Worm (Caenorhabditis elegans): ENCODE measurements around the gene srh-181.
"Not testable (repeated sequence)": the region's sequence is repeated elsewhere in the genome, so short reads cannot be mapped to it uniquely, and the experiment has no call there.

The srh-181 gene

DNA sequence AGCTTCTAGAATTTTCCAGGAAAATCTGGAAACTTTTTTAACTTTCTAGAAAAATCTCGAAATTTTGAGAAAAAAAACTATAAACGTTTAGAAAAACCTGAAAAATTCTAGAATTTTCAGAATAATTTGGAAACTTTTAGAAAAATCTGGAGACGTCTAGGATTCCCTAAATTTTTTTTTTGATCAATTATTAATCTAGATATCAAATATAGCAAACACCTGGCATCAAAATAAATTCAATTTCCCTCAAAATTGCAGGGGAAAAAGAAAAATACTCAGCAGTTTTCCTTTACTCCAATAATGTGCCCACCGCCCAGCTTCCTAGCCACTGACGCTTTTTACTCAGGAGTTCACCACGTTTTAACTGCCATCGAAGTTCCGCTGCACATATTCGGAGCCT is at the start of gene srh-181:
srh-181 (plus strand) TSS at position 301 of the 400 bp plus-strand sequence.
- TF ChIP-seq pes-1 (GFP tag; IDR thresholded peaks at IDR 0.05) (no peak), tbx-37 (GFP tag; conservative IDR thresholded peaks at IDR 0.05) (no peak), ama-1 (optimal IDR thresholded peaks at IDR 0.05) (no peak), tra-4 (tag; optimal IDR thresholded peaks at IDR 0.05) (no peak)

DNA sequence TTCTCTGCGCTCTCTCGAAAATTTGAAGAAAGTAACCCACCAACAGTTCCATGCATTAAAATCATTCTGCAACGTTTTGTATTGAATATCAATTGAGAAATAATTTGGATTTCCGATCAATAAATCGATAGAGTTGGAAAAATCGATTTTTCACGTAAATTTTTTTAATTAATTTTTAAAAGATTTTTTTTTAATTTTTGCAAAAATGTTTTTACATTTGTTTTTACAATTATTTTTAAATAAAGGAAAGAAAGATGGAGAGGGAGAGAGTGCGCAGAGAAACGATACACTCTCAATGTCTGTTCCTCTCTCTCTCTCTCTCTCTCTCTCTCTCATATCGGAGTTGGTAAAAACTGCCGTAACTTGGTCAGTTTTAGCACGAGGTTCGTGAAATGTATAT is 48.8 kb upstream of the srh-181 start, which contains the start of gene ZK262.19:
ZK262.19 (minus strand) TSS at position 101 of the 400 bp plus-strand sequence.
- TF ChIP-seq F13C5.2 (tag; optimal IDR thresholded peaks at IDR 0.05): no peak
- no peak for TF ChIP-seq pes-1 (GFP tag; IDR thresholded peaks at IDR 0.05)
- TF ChIP-seq ceh-36 (tag; optimal IDR thresholded peaks at IDR 0.05): no peak
- TF ChIP-seq hmg-4 (GFP tag; optimal IDR thresholded peaks at IDR 0.05): no peak
- TF ChIP-seq aly-1 (tag; optimal IDR thresholded peaks at IDR 0.05): no peak
- TF ChIP-seq sea-1 (GFP tag; conservative IDR thresholded peaks at IDR 0.05): no peak

DNA sequence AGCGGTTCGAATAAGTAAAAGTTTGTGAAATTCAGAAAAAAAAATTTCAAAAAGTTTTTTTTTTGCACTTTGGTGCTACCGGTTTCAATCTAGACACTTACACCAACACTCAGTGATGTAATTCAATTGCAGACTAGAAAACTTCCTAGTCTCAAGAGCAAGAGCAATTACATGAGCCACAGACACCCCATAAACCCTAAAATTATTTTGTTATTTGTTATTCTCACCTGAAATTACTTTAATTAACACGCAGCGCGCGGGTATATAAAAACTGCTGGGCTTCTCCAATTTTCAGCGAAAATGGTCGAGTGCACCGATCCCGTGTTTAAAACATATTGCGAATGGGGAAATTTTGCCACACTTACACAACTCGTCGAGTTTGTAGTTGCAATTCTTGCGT is 48.0 kb upstream of the srh-181 start, which contains the start of gene srw-83:
srw-83 (plus strand) TSS at position 301 of the 400 bp plus-strand sequence.
- no peak for TF ChIP-seq tbx-11 (GFP tag; IDR thresholded peaks at IDR 0.05)
- TF ChIP-seq tra-4 (tag; optimal IDR thresholded peaks at IDR 0.05): no peak
- no peak for TF ChIP-seq aly-1 (tag; optimal IDR thresholded peaks at IDR 0.05)
- no peak for TF ChIP-seq tbx-37 (GFP tag; conservative IDR thresholded peaks at IDR 0.05)
- no peak for TF ChIP-seq scrt-1 (GFP tag; IDR thresholded peaks at IDR 0.05)
- no peak for TF ChIP-seq hmg-4 (GFP tag; optimal IDR thresholded peaks at IDR 0.05)
- TF ChIP-seq ama-1 (optimal IDR thresholded peaks at IDR 0.05): no peak
- no peak for TF ChIP-seq hnd-1 (tag; optimal IDR thresholded peaks at IDR 0.05)
- TF ChIP-seq F13C5.2 (tag; optimal IDR thresholded peaks at IDR 0.05): no peak
- TF ChIP-seq pes-1 (GFP tag; IDR thresholded peaks at IDR 0.05): no peak
- no peak for TF ChIP-seq B0310.2 (tag; optimal IDR thresholded peaks at IDR 0.05)
- no peak for TF ChIP-seq ceh-36 (tag; optimal IDR thresholded peaks at IDR 0.05)
- no peak for TF ChIP-seq hmbx-1 (tag; optimal IDR thresholded peaks at IDR 0.05)

DNA sequence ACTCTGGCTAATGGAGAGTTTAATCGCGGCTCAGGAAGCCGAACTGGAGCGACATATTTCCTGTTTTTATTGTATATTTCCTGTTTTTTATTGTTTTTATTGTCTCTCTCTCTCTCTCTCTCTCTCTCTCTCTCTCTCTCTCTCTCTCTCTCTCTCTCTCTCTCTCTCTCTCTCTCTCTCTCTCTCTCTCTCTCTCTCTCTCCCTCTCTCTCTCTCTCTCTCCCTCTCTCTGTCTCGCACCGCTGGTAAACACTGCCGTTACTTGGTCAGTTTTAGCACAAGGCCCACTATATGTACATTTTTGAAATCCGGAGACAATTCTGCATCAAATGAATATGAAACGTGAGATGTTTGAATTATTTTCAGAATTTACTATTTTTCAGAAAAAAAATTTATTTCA is 43.5 kb upstream of the srh-181 start:
- TF ChIP-seq tbx-11 (GFP tag; IDR thresholded peaks at IDR 0.05) (no peak), ets-7 (tag; optimal IDR thresholded peaks at IDR 0.05) (no peak), sea-1 (GFP tag; conservative IDR thresholded peaks at IDR 0.05) (no peak), ama-1 (optimal IDR thresholded peaks at IDR 0.05) (no peak), ceh-36 (tag; optimal IDR thresholded peaks at IDR 0.05) (no peak)

DNA sequence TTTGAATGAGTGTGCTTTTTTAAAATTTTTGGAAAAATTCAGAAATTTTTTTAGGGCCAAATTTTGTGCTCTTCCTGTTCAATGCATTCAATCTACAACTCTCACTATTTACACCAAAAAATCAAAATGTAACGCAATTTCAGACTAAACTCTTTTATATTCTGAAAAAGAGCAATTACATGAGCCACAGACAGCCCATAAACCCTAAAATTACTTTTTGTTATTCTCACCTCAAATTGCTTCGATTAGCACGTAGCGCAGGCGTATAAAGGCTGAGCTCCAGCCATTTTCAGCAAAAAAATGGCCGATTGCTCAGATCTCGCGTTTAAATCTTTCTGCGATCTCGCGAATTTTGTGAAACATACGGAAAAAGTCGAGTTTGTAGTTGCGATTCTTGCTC is 42.9 kb upstream of the srh-181 start, which contains the start of gene srw-82:
srw-82 (plus strand) TSS at position 301 of the 400 bp plus-strand sequence.
- no peak for TF ChIP-seq pes-1 (GFP tag; IDR thresholded peaks at IDR 0.05)
- no peak for TF ChIP-seq tbx-37 (GFP tag; conservative IDR thresholded peaks at IDR 0.05)
- TF ChIP-seq tbx-11 (GFP tag; IDR thresholded peaks at IDR 0.05): no peak
- TF ChIP-seq tra-4 (tag; optimal IDR thresholded peaks at IDR 0.05): no peak
- no peak for TF ChIP-seq hmbx-1 (tag; optimal IDR thresholded peaks at IDR 0.05)
- TF ChIP-seq scrt-1 (GFP tag; IDR thresholded peaks at IDR 0.05): no peak
- TF ChIP-seq hnd-1 (tag; optimal IDR thresholded peaks at IDR 0.05): no peak
- TF ChIP-seq flt-1 (GFP tag; IDR thresholded peaks at IDR 0.05): no peak
- TF ChIP-seq ceh-13 (GFP tag; optimal IDR thresholded peaks at IDR 0.05): no peak
- no peak for TF ChIP-seq ceh-36 (tag; optimal IDR thresholded peaks at IDR 0.05)
- no peak for TF ChIP-seq B0310.2 (tag; optimal IDR thresholded peaks at IDR 0.05)
- no peak for TF ChIP-seq F13C5.2 (tag; optimal IDR thresholded peaks at IDR 0.05)
- TF ChIP-seq sea-1 (GFP tag; conservative IDR thresholded peaks at IDR 0.05): no peak
- no peak for TF ChIP-seq hmg-4 (GFP tag; optimal IDR thresholded peaks at IDR 0.05)
- no peak for TF ChIP-seq ets-7 (tag; optimal IDR thresholded peaks at IDR 0.05)
- TF ChIP-seq ama-1 (optimal IDR thresholded peaks at IDR 0.05): no peak

DNA sequence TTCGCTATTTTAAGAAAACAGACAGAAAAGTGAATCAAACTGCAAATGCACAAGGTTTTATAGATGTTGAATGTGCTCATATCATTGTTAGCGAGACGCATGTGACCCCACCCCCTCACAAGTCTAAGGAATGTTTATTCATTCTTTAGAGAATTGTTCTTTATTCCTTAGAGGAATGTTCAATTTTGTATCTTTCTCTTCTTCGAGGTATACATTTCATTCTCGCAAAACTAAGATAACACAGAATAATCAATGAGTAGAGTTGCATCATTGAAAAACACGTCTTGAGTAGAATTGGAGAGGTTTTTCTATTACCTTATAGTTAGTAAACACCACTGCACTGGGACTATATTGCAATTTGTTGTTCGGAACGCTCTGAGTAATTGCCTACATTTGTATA is 39.4 kb upstream of the srh-181 start, which contains the start of gene ZK262.20:
ZK262.20 (minus strand) TSS at position 101 of the 400 bp plus-strand sequence.
- TF ChIP-seq hmbx-1 (tag; optimal IDR thresholded peaks at IDR 0.05): no peak
- TF ChIP-seq pes-1 (GFP tag; IDR thresholded peaks at IDR 0.05): no peak
- no peak for TF ChIP-seq tbx-11 (GFP tag; IDR thresholded peaks at IDR 0.05)
- no peak for TF ChIP-seq tra-4 (tag; optimal IDR thresholded peaks at IDR 0.05)
- no peak for TF ChIP-seq aly-1 (tag; optimal IDR thresholded peaks at IDR 0.05)
- no peak for TF ChIP-seq ceh-13 (GFP tag; optimal IDR thresholded peaks at IDR 0.05)
- no peak for TF ChIP-seq tbx-37 (GFP tag; conservative IDR thresholded peaks at IDR 0.05)
- no peak for TF ChIP-seq ets-7 (tag; optimal IDR thresholded peaks at IDR 0.05)
- no peak for TF ChIP-seq scrt-1 (GFP tag; IDR thresholded peaks at IDR 0.05)
- no peak for TF ChIP-seq ceh-36 (tag; optimal IDR thresholded peaks at IDR 0.05)
- no peak for TF ChIP-seq ama-1 (optimal IDR thresholded peaks at IDR 0.05)
- TF ChIP-seq hnd-1 (tag; optimal IDR thresholded peaks at IDR 0.05): no peak
- TF ChIP-seq F13C5.2 (tag; optimal IDR thresholded peaks at IDR 0.05): no peak
- TF ChIP-seq hmg-4 (GFP tag; optimal IDR thresholded peaks at IDR 0.05): no peak
- no peak for TF ChIP-seq B0310.2 (tag; optimal IDR thresholded peaks at IDR 0.05)
- no peak for TF ChIP-seq sea-1 (GFP tag; conservative IDR thresholded peaks at IDR 0.05)
- no peak for TF ChIP-seq flt-1 (GFP tag; IDR thresholded peaks at IDR 0.05)

DNA sequence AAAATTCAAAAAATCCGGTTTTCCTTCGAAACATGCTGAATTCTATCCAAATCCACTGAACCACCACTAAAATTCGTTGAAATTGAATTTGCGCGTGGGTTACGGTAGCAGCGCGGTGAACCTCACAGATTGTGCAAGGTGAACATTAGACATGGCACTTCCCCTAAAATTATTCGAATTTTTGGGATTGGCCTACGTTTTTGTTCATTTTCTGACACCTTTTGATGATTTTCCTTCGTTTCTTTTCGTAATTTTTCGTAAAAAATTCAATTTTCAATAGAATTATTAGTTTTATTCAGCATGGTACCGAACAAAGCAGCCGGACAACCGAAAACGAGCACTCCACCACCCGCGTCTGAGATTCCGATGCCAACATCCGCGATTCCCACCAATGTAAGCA is 36.2 kb upstream of the srh-181 start, which contains the start of gene ZK262.8:
ZK262.8 (plus strand) TSS at position 301 of the 400 bp plus-strand sequence.
- TF ChIP-seq sea-1 (GFP tag; conservative IDR thresholded peaks at IDR 0.05): no peak
- TF ChIP-seq ceh-36 (tag; optimal IDR thresholded peaks at IDR 0.05): no peak
- no peak for TF ChIP-seq tra-4 (tag; optimal IDR thresholded peaks at IDR 0.05)
- TF ChIP-seq flt-1 (GFP tag; IDR thresholded peaks at IDR 0.05): no peak
- no peak for TF ChIP-seq tbx-37 (GFP tag; conservative IDR thresholded peaks at IDR 0.05)

- TF ChIP-seq ceh-13 (GFP tag; optimal IDR thresholded peaks at IDR 0.05); ama-1 (optimal IDR thresholded peaks at IDR 0.05); aly-1 (tag; optimal IDR thresholded peaks at IDR 0.05): not testable (repeated sequence)
Observed at ce11 chrV:18439469-18439868, 34.9 kb upstream of the srh-181 start, which contains the start of gene ZK262.9. Gene ZK262.9, plus strand, starts transcription at chrV:18439769.
